Worm (Caenorhabditis elegans) whole organism, L4/young adult: ENCODE data around the gene F10E9.10.

ENCODE experiments used
- W03F9.2 ChIP-seq: fragments of 150-350 bp; optimal IDR thresholded peaks from 2 replicates; lab custom pipeline; 2014; ENCODE audit warnings: missing biosample characterization, missing genetic modification characterization
- dao-5 ChIP-seq: sonication (generic microtip); optimal IDR thresholded peaks from 2 replicates; lab custom pipeline; 2016; ENCODE audit warnings: missing genotype, missing genetic modification characterization, moderate library complexity, missing compliant biosample characterization
- him-1 ChIP-seq: sonication (generic microtip); optimal IDR thresholded peaks from 2 replicates; lab custom pipeline; 2016; ENCODE audit warnings: missing genotype, missing genetic modification reagents, missing genetic modification characterization, missing compliant biosample characterization

- TF ChIP-seq W03F9.2 (tag; lab: Kevin White, UChicago), result no peak
- TF ChIP-seq him-1 (tag; lab: Kevin White, UChicago), result no peak
- TF ChIP-seq dao-5 (tag; lab: Kevin White, UChicago), result no peak
These were observed 21.7 kb downstream of the F10E9.10 start for ce11 chrIII:8298216-8298920.
